Fruit fly (Drosophila melanogaster): ENCODE measurements around the gene CG43061.

CG43061 gene

dm6 chr3R:8093824-8094223 lies 44.4 kb downstream of the CG43061 start, which contains the start of gene CG7900:
TSS of gene CG7900 (plus strand) at chr3R:8094124.
- peak; percentile 2 for TF ChIP-seq Jra (GFP tag; optimal IDR thresholded peaks at IDR 0.05)
- TF ChIP-seq Vsx2 (GFP tag; optimal IDR thresholded peaks at IDR 0.05; ENCODE audit: partially characterized antibody): peak; percentile 6
- peak; percentile 17 to 27 for TF ChIP-seq dl (GFP tag; optimal IDR thresholded peaks at IDR 0.05; ENCODE audit: insufficient read depth in 1 of 2, partially characterized antibody in 2 of 2)
- peak; percentile 3 for TF ChIP-seq Hnf4 (GFP tag; optimal IDR thresholded peaks at IDR 0.05)
- TF ChIP-seq Dif (GFP tag; optimal IDR thresholded peaks at IDR 0.05; ENCODE audit: partially characterized antibody): peak; percentile 73

Measured in whole organism, wandering third instar larva.